Fruit fly (Drosophila melanogaster): ENCODE data around the gene Rcd7.
A peak's percentile ranks its signal among the peaks of the same experiment; 100 is the strongest.

Gene Rcd7

DNA sequence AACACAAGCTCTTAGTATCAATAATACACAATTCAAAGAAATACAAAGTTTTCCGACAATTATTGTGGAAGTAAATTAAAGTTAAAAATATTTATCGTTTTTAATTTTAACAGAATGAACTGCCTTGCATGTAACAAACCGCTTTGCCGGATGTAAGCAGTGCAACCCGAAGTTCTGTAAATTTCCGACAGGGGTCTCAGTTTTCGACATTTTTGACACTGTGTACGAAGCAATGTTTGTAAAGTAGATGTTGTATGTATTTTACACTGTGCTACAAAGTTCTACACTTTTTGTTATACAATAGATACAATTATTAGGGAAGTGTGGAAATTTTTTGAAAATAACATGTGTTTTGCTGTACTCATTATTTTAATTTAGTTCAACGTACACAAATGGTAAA is 28.4 kb upstream of the Rcd7 start (continued):
- TF ChIP-seq CG8089 (GFP tag; optimal IDR thresholded peaks at IDR 0.05) = peak; percentile 88
- peak; percentile 86 for TF ChIP-seq ERR (GFP tag; optimal IDR thresholded peaks at IDR 0.05)
- TF ChIP-seq odd (GFP tag; optimal IDR thresholded peaks at IDR 0.05) = peak; percentile 28
- TF ChIP-seq zf30C (GFP tag; optimal IDR thresholded peaks at IDR 0.05) = no peak
- peak; percentile 93 for TF ChIP-seq disco-r (GFP tag; optimal IDR thresholded peaks at IDR 0.05)
- TF ChIP-seq fd64A (GFP tag; optimal IDR thresholded peaks at IDR 0.05) = peak; percentile 47
- TF ChIP-seq CkIIα-i1 (GFP tag; IDR thresholded peaks at IDR 0.05) = 0 out of 2 replicates have a peak, but pooled peaks have one; percentile 50
- peak; percentile 89 for TF ChIP-seq CG14667 (GFP tag; IDR thresholded peaks at IDR 0.05)
- peak; percentile 84 for TF ChIP-seq CG13775 (GFP tag; optimal IDR thresholded peaks at IDR 0.05)
- TF ChIP-seq esg (GFP tag; conservative IDR thresholded peaks at IDR 0.05) = peak; percentile 47
- TF ChIP-seq NC2β (GFP tag; optimal IDR thresholded peaks at IDR 0.05) = peak; percentile 93
- peak; percentile 51 for TF ChIP-seq Sry-β (GFP tag; optimal IDR thresholded peaks at IDR 0.05)
- TF ChIP-seq sob (GFP tag; IDR thresholded peaks at IDR 0.05) = peak; percentile 97
- peak; percentile 77 for TF ChIP-seq amos (GFP tag; IDR thresholded peaks at IDR 0.05; ENCODE audit: partially characterized antibody)
- peak; percentile 88 for TF ChIP-seq Abd-B (GFP tag; optimal IDR thresholded peaks at IDR 0.05)
- TF ChIP-seq CG1602 (GFP tag; optimal IDR thresholded peaks at IDR 0.05) = peak; percentile 79
- TF ChIP-seq CG1603 (tag; optimal IDR thresholded peaks at IDR 0.05) = peak; percentile 93
- TF ChIP-seq inv (GFP tag; IDR thresholded peaks at IDR 0.05; ENCODE audit: partially characterized antibody) = peak; percentile 16; the same call in 1 of the 2 replicates
- TF ChIP-seq CG32772 (GFP tag; IDR thresholded peaks at IDR 0.05) = peak; percentile 93
- peak; percentile 87 for TF ChIP-seq CG4854 (GFP tag; optimal IDR thresholded peaks at IDR 0.05)
- TF ChIP-seq Dek (tag; optimal IDR thresholded peaks at IDR 0.05) = peak; percentile 84
- TF ChIP-seq CG10979 (tag; optimal IDR thresholded peaks at IDR 0.05) = no peak
- peak; percentile 88 for TF ChIP-seq CG43689 (GFP tag; IDR thresholded peaks at IDR 0.05)
- TF ChIP-seq slbo (GFP tag; IDR thresholded peaks at IDR 0.05) = peak; percentile 95
- TF ChIP-seq Hmx (GFP tag; optimal IDR thresholded peaks at IDR 0.05) = peak; percentile 71
- TF ChIP-seq chm (GFP tag; IDR thresholded peaks at IDR 0.05) = no peak
- peak; percentile 95 for TF ChIP-seq caup (GFP tag; optimal IDR thresholded peaks at IDR 0.05; ENCODE audit: severe bottlenecking)
- TF ChIP-seq CTCF (GFP tag; optimal IDR thresholded peaks at IDR 0.05) = peak; percentile 94
- TF ChIP-seq CG6689 (GFP tag; IDR thresholded peaks at IDR 0.05) = peak; percentile 78
- TF ChIP-seq cg (GFP tag; optimal IDR thresholded peaks at IDR 0.05) = no peak
- peak; percentile 96 for TF ChIP-seq vvl (GFP tag; IDR thresholded peaks at IDR 0.05)
- TF ChIP-seq stwl (tag; optimal IDR thresholded peaks at IDR 0.05) = peak; percentile 98
- peak; percentile 92 for TF ChIP-seq ham (GFP tag; IDR thresholded peaks at IDR 0.05)
- peak; percentile 55 for TF ChIP-seq CG12219 (GFP tag; optimal IDR thresholded peaks at IDR 0.05)
- no peak for TF ChIP-seq Stat92E (GFP tag; optimal IDR thresholded peaks at IDR 0.05)
- TF ChIP-seq CG9817 (tag; optimal IDR thresholded peaks at IDR 0.05) = peak; percentile 96
- TF ChIP-seq NFAT (GFP tag; IDR thresholded peaks at IDR 0.05) = peak; percentile 97
- peak; percentile 71 for TF ChIP-seq CG7786 (GFP tag; optimal IDR thresholded peaks at IDR 0.05)
- peak; percentile 99 for TF ChIP-seq CG11456 (GFP tag; IDR thresholded peaks at IDR 0.05)
- TF ChIP-seq Spps (tag; optimal IDR thresholded peaks at IDR 0.05) = peak; percentile 19
- peak; percentile 95 for TF ChIP-seq CG8290 (GFP tag; optimal IDR thresholded peaks at IDR 0.05)
- TF ChIP-seq CG8290 (tag; optimal IDR thresholded peaks at IDR 0.05) = peak; percentile 57 to 89
- peak; percentile 86 for TF ChIP-seq CG12104 (GFP tag; optimal IDR thresholded peaks at IDR 0.05)
- TF ChIP-seq ftz-f1 (GFP tag; optimal IDR thresholded peaks at IDR 0.05) = peak; percentile 43
- peak; percentile 77 for TF ChIP-seq Six4 (GFP tag; optimal IDR thresholded peaks at IDR 0.05)
- peak; percentile 41; the same call in 1 of the 2 replicates for TF ChIP-seq Adf1 (GFP tag; IDR thresholded peaks at IDR 0.05)
- peak; percentile 93 for TF ChIP-seq lab (GFP tag; optimal IDR thresholded peaks at IDR 0.05)
- TF ChIP-seq Nf-YC (tag; optimal IDR thresholded peaks at IDR 0.05) = no peak
- TF ChIP-seq Aef1 (GFP tag; IDR thresholded peaks at IDR 0.05) = peak; percentile 90
- peak; percentile 90 for TF ChIP-seq en (GFP tag; optimal IDR thresholded peaks at IDR 0.05)
- peak; percentile 88 for TF ChIP-seq trh (GFP tag; optimal IDR thresholded peaks at IDR 0.05)
- no peak for TF ChIP-seq BEAF-32 (GFP tag; optimal IDR thresholded peaks at IDR 0.05)

All from whole organism, embryonic.